Worm (Caenorhabditis elegans) whole organism, L1 larva: ENCODE measurements around the gene T06E6.10.

ENCODE experiments used
- C04F5.9 ChIP-seq: sonication (generic microtip); optimal IDR thresholded peaks from 2 replicates; lab custom pipeline; 2016; ENCODE audit warnings: missing genetic modification characterization, missing compliant biosample characterization
- C16A3.4 ChIP-seq: fragments of 150-350 bp; optimal IDR thresholded peaks from 2 replicates; lab custom pipeline; 2014; ENCODE audit warnings: missing biosample characterization, missing genetic modification characterization
- C34B4.2 ChIP-seq: sonication (generic microtip); optimal IDR thresholded peaks from 2 replicates; lab custom pipeline; 2017; ENCODE audit warnings: mild to moderate bottlenecking, missing genetic modification characterization, missing compliant biosample characterization
- aha-1 ChIP-seq: fragments of 150-350 bp; optimal IDR thresholded peaks from 2 replicates; lab custom pipeline; 2014; ENCODE audit warnings: missing biosample characterization, missing genetic modification characterization
- alr-1 ChIP-seq: fragments of 200-800 bp; sonication (Bioruptor generic); optimal IDR thresholded peaks from 2 replicates; lab custom pipeline; 2018; ENCODE audit warnings: borderline replicate concordance, mild to moderate bottlenecking, missing genetic modification characterization, missing compliant biosample characterization
- aly-2 ChIP-seq: fragments of 150-350 bp; optimal IDR thresholded peaks from 2 replicates; lab custom pipeline; 2014; ENCODE audit warnings: missing biosample characterization, missing genetic modification characterization
- ceh-8 ChIP-seq: fragments of 200-800 bp; sonication (Bioruptor generic); optimal IDR thresholded peaks from 2 replicates; lab custom pipeline; 2018; ENCODE audit warnings: mild to moderate bottlenecking, missing genetic modification characterization, moderate library complexity, missing compliant biosample characterization
- ceh-82 ChIP-seq, 3 experiments: fragments of 150-350 bp in 1 of 3; sonication (generic microtip) in 2 of 3; optimal IDR thresholded peaks; 2 replicates each; lab custom pipeline; 2014 to 2017; ENCODE audit warnings: missing biosample characterization in 3 of 3, missing genetic modification characterization in 3 of 3
- dsc-1 ChIP-seq: sonication (generic microtip); optimal IDR thresholded peaks from 2 replicates; lab custom pipeline; 2016; ENCODE audit warnings: mild to moderate bottlenecking, missing genetic modification characterization, missing compliant biosample characterization
- egl-27 ChIP-seq, 2 experiments: fragments of 150-350 bp in 1 of 2; sonication (generic microtip); optimal IDR thresholded peaks; 3 replicates each; lab custom pipeline; 2017 to 2018; ENCODE audit warnings: missing biosample characterization in 2 of 2, missing genetic modification characterization in 2 of 2, missing genetic modification reagents in 2 of 2
- elt-2 ChIP-seq: sonication (generic microtip); optimal IDR thresholded peaks from 2 replicates; lab custom pipeline; 2016; ENCODE audit warnings: missing genetic modification characterization, mild to moderate bottlenecking, inconsistent platforms, missing compliant biosample characterization, missing genetic modification reagents
- ets-5 ChIP-seq: fragments of 200-800 bp; sonication (Bioruptor generic); IDR thresholded peaks from 2 replicates; pipeline ENCODE4 v1.3.6; 2022; ENCODE audit warnings: missing genetic modification characterization, missing compliant biosample characterization
- fkh-4 ChIP-seq: sonication (generic microtip); optimal IDR thresholded peaks from 2 replicates; lab custom pipeline; 2016; ENCODE audit warnings: missing compliant biosample characterization, missing genetic modification characterization, borderline replicate concordance
- fos-1 ChIP-seq: fragments of 150-350 bp; optimal IDR thresholded peaks from 2 replicates; lab custom pipeline; 2014; ENCODE audit warnings: missing biosample characterization, missing genetic modification characterization
- grh-1 ChIP-seq: fragments of 200-800 bp; sonication (Bioruptor generic); IDR thresholded peaks from 2 replicates; pipeline ENCODE4 v1.3.6; 2022; ENCODE audit warnings: missing genetic modification reagents, missing genetic modification characterization, missing compliant biosample characterization
- hlh-17 ChIP-seq: fragments of 200-800 bp; sonication (Bioruptor generic); optimal IDR thresholded peaks from 2 replicates; lab custom pipeline; 2018; ENCODE audit warnings: missing genetic modification characterization, mild to moderate bottlenecking, missing compliant biosample characterization, moderate library complexity, borderline replicate concordance
- hpl-2 ChIP-seq: fragments of 150-350 bp; optimal IDR thresholded peaks from 2 replicates; lab custom pipeline; 2014; ENCODE audit warnings: missing biosample characterization, missing genetic modification reagents, missing genetic modification characterization
- irx-1 ChIP-seq: sonication (generic microtip); optimal IDR thresholded peaks from 2 replicates; lab custom pipeline; 2016; ENCODE audit warnings: missing genetic modification characterization, missing compliant biosample characterization
- isw-1 ChIP-seq: fragments of 200-800 bp; sonication (Bioruptor generic); IDR thresholded peaks from 2 replicates; pipeline ENCODE4 v1.3.6; 2022; ENCODE audit warnings: missing genetic modification characterization, missing compliant biosample characterization
- lin-15B ChIP-seq: fragments of 150-350 bp; sonication (generic microtip); optimal IDR thresholded peaks from 3 replicates; lab custom pipeline; 2014; ENCODE audit warnings: missing biosample characterization, missing genetic modification characterization
- lin-39 ChIP-seq: fragments of 150-350 bp; optimal IDR thresholded peaks from 2 replicates; lab custom pipeline; 2014; ENCODE audit warnings: missing biosample characterization, missing genetic modification reagents, missing genetic modification characterization
- lsy-2 ChIP-seq, 2 experiments: fragments of 150-350 bp; optimal IDR thresholded peaks; 2 replicates each; lab custom pipeline; 2014; ENCODE audit warnings: missing biosample characterization in 2 of 2, missing genetic modification characterization in 2 of 2
- mef-2 ChIP-seq: fragments of 150-350 bp; optimal IDR thresholded peaks from 2 replicates; lab custom pipeline; 2014; ENCODE audit warnings: missing biosample characterization, missing genetic modification characterization
- mep-1 ChIP-seq: fragments of 150-350 bp; optimal IDR thresholded peaks from 2 replicates; lab custom pipeline; 2014; ENCODE audit warnings: missing biosample characterization, missing genetic modification characterization
- nhr-11 ChIP-seq: fragments of 150-350 bp; optimal IDR thresholded peaks from 2 replicates; lab custom pipeline; 2014; ENCODE audit warnings: missing biosample characterization, missing genetic modification characterization
- nhr-19 ChIP-seq: fragments of 200-800 bp; sonication (Bioruptor generic); conservative IDR thresholded peaks from 2 replicates; pipeline ENCODE4 v1.3.6; 2022; ENCODE audit warnings: missing genetic modification characterization, missing compliant biosample characterization
- nhr-20 ChIP-seq: sonication (generic microtip); optimal IDR thresholded peaks from 2 replicates; lab custom pipeline; 2016; ENCODE audit warnings: mild to moderate bottlenecking, missing genetic modification characterization, missing compliant biosample characterization
- nhr-237 ChIP-seq: fragments of 150-350 bp; optimal IDR thresholded peaks from 2 replicates; lab custom pipeline; 2014; ENCODE audit warnings: missing biosample characterization, missing genetic modification characterization
- nhr-28 ChIP-seq: fragments of 150-350 bp; optimal IDR thresholded peaks from 2 replicates; lab custom pipeline; 2014; ENCODE audit warnings: missing biosample characterization, missing genetic modification characterization
- nhr-85 ChIP-seq: sonication (generic microtip); peaks from one replicate; lab custom pipeline; 2016; ENCODE audit warnings: missing genetic modification characterization, inconsistent platforms, missing compliant biosample characterization
- nhr-90 ChIP-seq: sonication (generic microtip); optimal IDR thresholded peaks from 2 replicates; lab custom pipeline; 2016; ENCODE audit warnings: mild to moderate bottlenecking, missing genetic modification characterization, missing compliant biosample characterization; ENCODE audit not compliant: poor library complexity
- skn-1 ChIP-seq: fragments of 150-350 bp; optimal IDR thresholded peaks from 2 replicates; lab custom pipeline; 2014; ENCODE audit warnings: missing biosample characterization, missing genetic modification characterization
- snpc-4 ChIP-seq: fragments of 150-350 bp; optimal IDR thresholded peaks from 2 replicates; lab custom pipeline; 2014; ENCODE audit warnings: missing biosample characterization, missing genetic modification characterization
- snu-23 ChIP-seq: sonication (generic microtip); optimal IDR thresholded peaks from 2 replicates; lab custom pipeline; 2016; ENCODE audit warnings: missing genetic modification characterization, missing compliant biosample characterization
- sptf-1 ChIP-seq: fragments of 150-350 bp; optimal IDR thresholded peaks from 2 replicates; lab custom pipeline; 2014; ENCODE audit warnings: missing biosample characterization, missing genetic modification characterization
- sup-37 ChIP-seq: fragments of 200-800 bp; sonication (Bioruptor generic); optimal IDR thresholded peaks from 2 replicates; lab custom pipeline; 2018; ENCODE audit warnings: mild to moderate bottlenecking, missing genetic modification characterization, missing compliant biosample characterization
- swsn-7 ChIP-seq: sonication (generic microtip); optimal IDR thresholded peaks from 2 replicates; lab custom pipeline; 2016; ENCODE audit warnings: missing genetic modification characterization, missing compliant biosample characterization
- unc-130 ChIP-seq: fragments of 150-350 bp; optimal IDR thresholded peaks from 2 replicates; lab custom pipeline; 2017; ENCODE audit warnings: missing biosample characterization, missing genetic modification characterization, inconsistent platforms
- unc-30 ChIP-seq: sonication (generic microtip); optimal IDR thresholded peaks from 2 replicates; lab custom pipeline; 2017; ENCODE audit warnings: missing biosample characterization, missing genetic modification characterization
- unc-62 ChIP-seq: fragments of 150-350 bp; optimal IDR thresholded peaks from 2 replicates; lab custom pipeline; 2014; ENCODE audit warnings: missing biosample characterization, missing genetic modification reagents, missing genetic modification characterization
- vab-15 ChIP-seq: sonication (generic microtip); optimal IDR thresholded peaks from 2 replicates; lab custom pipeline; 2017; ENCODE audit warnings: missing genotype, mild to moderate bottlenecking, missing genetic modification characterization, missing compliant biosample characterization
- ztf-4 ChIP-seq: fragments of 150-350 bp; optimal IDR thresholded peaks from 2 replicates; lab custom pipeline; 2014; ENCODE audit warnings: missing biosample characterization, missing genetic modification characterization

The T06E6.10 gene

ce11 chrV:15417822-15418221 lies at the start of gene T06E6.10:
TSS of gene T06E6.10 (plus strand) at chrV:15418122.
- TF ChIP-seq ceh-8 (GFP tag; lab: Kevin White, UChicago): no peak
- TF ChIP-seq ets-5 (GFP tag; lab: Robert Waterston, UW): no peak
- no peak for TF ChIP-seq fkh-4 (tag; lab: Kevin White, UChicago)
- no peak for TF ChIP-seq C04F5.9
- no peak for TF ChIP-seq egl-27 (tag; optimal IDR thresholded peaks at IDR 0.05; lab: Kevin White, UChicago)
- TF ChIP-seq snpc-4: no peak
- no peak for TF ChIP-seq fos-1 (tag; lab: Kevin White, UChicago)
- no peak for TF ChIP-seq mef-2
- no peak for TF ChIP-seq sup-37 (GFP tag; lab: Kevin White, UChicago)

DNA sequence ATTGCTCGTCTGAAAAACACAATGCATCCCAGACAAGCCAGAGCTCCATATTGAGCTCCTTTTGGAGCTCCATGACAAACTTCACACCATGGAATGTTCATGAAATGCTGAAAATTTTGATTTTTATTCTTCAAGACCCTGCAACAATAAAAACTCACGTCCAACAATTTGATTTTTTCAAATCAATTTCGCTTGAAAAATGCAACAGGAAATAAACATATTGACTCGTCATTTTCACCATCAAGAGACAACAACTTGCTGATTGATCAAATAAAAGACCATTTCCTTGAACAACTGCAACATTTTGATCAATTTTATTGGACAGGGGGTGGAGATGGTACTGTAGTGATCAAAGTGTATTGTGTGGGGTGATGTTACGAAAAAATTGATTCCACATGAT lies 48.2 kb upstream of the T06E6.10 start, which contains the start of gene nhr-269:
TSS of gene nhr-269 (minus strand) at position 101 of the 400 bp plus-strand sequence.
- TF ChIP-seq lsy-2 (tag; optimal IDR thresholded peaks at IDR 0.05; lab: Kevin White, UChicago) (no peak), hlh-17 (GFP tag; lab: Kevin White, UChicago) (no peak), ceh-82 (tag; optimal IDR thresholded peaks at IDR 0.05; lab: Kevin White, UChicago) (no peak), alr-1 (tag; lab: Kevin White, UChicago) (no peak)
- TF ChIP-seq, all 84 proteins: peak for 0

ce11 chrV:15376223-15376622 lies 41.7 kb upstream of the T06E6.10 start, which contains the start of gene srh-52:
TSS of gene srh-52 (minus strand) at chrV:15376323.
- TF ChIP-seq aly-2 (tag; lab: Kevin White, UChicago) (no peak), skn-1 (no peak), nhr-11 (no peak), lin-39 (tag; lab: Kevin White, UChicago) (no peak)

DNA sequence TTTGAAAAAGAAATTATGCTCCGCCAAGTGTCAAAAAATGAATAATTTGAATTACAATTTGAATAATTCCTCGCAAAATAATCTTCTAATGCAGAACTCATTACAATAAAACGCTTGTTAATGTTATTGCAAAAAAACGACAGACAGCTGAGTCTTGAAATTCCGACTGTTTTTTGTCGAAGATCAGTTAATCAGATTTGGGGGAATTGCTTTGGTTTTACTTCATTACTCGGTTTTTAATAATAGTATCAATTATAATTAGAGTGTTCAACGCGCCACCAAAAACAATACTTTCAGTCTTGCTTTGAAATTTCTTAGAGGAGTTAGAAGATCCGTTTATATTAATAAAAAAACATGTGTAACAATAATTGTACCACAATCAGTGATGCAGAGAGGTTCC lies 40.0 kb upstream of the T06E6.10 start, which contains the start of gene srh-122:
TSS of gene srh-122 (minus strand) at position 101 of the 400 bp plus-strand sequence.
- no peak for TF ChIP-seq isw-1 (GFP tag; lab: Robert Waterston, UW)
- TF ChIP-seq swsn-7 (tag; lab: Kevin White, UChicago): no peak
- TF ChIP-seq lin-15B (tag; lab: Kevin White, UChicago): no peak
- no peak for TF ChIP-seq vab-15 (tag; lab: Kevin White, UChicago)
- TF ChIP-seq hpl-2 (GFP tag; lab: Kevin White, UChicago): no peak
- TF ChIP-seq nhr-85: no peak
- no peak for TF ChIP-seq alr-1 (tag; lab: Kevin White, UChicago)
- no peak for TF ChIP-seq ztf-4 (tag; lab: Kevin White, UChicago)
- no peak for TF ChIP-seq aha-1 (tag; lab: Kevin White, UChicago)
- TF ChIP-seq nhr-90 (tag; lab: Kevin White, UChicago): no peak
- TF ChIP-seq sptf-1 (tag; lab: Kevin White, UChicago): no peak
- no peak for TF ChIP-seq nhr-19 (GFP tag; lab: Robert Waterston, UW)
- no peak for TF ChIP-seq nhr-28 (tag; lab: Kevin White, UChicago)
- no peak for TF ChIP-seq elt-2
- no peak for TF ChIP-seq unc-62 (GFP tag; lab: Kevin White, UChicago)

ce11 chrV:15379817-15380216 lies 38.1 kb upstream of the T06E6.10 start, which contains the start of gene srh-251:
TSS of gene srh-251 (minus strand) at chrV:15379917.
- TF ChIP-seq ceh-82 (tag; optimal IDR thresholded peaks at IDR 0.05; lab: Kevin White, UChicago) (no peak), dsc-1 (tag; lab: Kevin White, UChicago) (no peak), mep-1 (tag; lab: Kevin White, UChicago) (no peak), nhr-20 (tag; lab: Kevin White, UChicago) (no peak), aha-1 (tag; lab: Kevin White, UChicago) (no peak), C04F5.9 (no peak), skn-1 (no peak), egl-27 (tag; optimal IDR thresholded peaks at IDR 0.05; lab: Kevin White, UChicago) (no peak), unc-130 (tag; lab: Kevin White, UChicago) (no peak), nhr-237 (no peak), grh-1 (GFP tag; lab: Robert Waterston, UW) (no peak), irx-1 (tag; lab: Kevin White, UChicago) (no peak), C34B4.2 (tag; lab: Kevin White, UChicago) (no peak), nhr-85 (no peak), unc-30 (tag; lab: Kevin White, UChicago) (no peak), snu-23 (GFP tag; lab: Kevin White, UChicago) (no peak), C16A3.4 (no peak), hpl-2 (GFP tag; lab: Kevin White, UChicago) (no peak), nhr-28 (tag; lab: Kevin White, UChicago) (no peak)
